Worm (Caenorhabditis elegans) whole organism, L3 larva: ENCODE results near the gene srj-6.

Source experiments
- nfya-1 ChIP-seq: sonication (generic microtip); optimal IDR thresholded peaks from 2 replicates; lab custom pipeline; 2017; ENCODE audit warnings: missing genetic modification characterization, mild to moderate bottlenecking, missing compliant biosample characterization, antibody characterized with exemption, moderate library complexity; ENCODE audit not compliant: insufficient read depth
- unc-62 ChIP-seq: fragments of 150-350 bp; sonication (generic microtip); optimal IDR thresholded peaks from 4 replicates; lab custom pipeline; 2014; ENCODE audit warnings: missing biosample characterization, missing genetic modification reagents, missing genetic modification characterization

DNA sequence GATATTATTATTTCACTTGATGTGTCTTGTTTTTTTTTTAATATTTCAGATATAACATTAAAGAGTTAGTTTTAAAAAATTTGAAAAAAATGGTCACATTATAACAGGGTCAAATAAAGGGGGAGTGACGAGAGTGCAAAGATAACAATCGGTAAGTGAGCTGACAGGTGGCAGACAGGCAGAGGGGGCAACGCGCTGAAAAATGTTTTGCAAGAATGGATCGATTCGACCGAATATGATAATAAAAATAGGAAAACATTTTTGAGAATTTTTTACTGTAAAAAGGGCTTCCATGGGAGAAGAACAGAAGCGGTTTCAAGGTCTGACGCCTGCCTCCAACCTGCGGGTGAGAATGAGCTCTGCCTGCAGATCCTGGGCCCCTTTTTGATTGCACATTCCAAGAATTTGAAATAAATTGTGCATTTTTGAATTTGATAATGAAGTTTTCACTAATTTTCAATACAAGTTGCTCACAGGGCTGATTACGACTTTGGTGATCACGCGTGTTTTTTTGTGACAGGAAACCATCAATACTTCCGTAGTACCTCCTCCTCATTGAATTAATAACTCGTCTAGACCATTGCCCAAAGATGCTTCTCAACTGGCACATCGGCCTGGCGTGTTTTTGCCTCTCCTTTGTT, 45.3 kb upstream of the srj-6 start, which contains the start of the genes ugt-29 and srx-5:
- no peak for TF ChIP-seq unc-62 (GFP tag; lab: Kevin White, UChicago)
- TF ChIP-seq nfya-1 (tag; lab: Kevin White, UChicago): no peak
